Worm (Caenorhabditis elegans): ENCODE results near the gene F21C10.1.

- TF ChIP-seq mab-5 (tag; optimal IDR thresholded peaks at IDR 0.05) (no peak), unc-120 (tag; optimal IDR thresholded peaks at IDR 0.05; ENCODE audit: poor library complexity, severe bottlenecking) (no peak), ces-1 (GFP tag; optimal IDR thresholded peaks at IDR 0.05) (no peak), M03D4.4 (tag; optimal IDR thresholded peaks at IDR 0.05) (no peak), lsy-2 (tag; optimal IDR thresholded peaks at IDR 0.05) (no peak), elt-3 (tag; optimal IDR thresholded peaks at IDR 0.05) (no peak), snpc-4 (tag; optimal IDR thresholded peaks at IDR 0.05) (no peak), mep-1 (tag; optimal IDR thresholded peaks at IDR 0.05) (no peak), lin-13 (tag; optimal IDR thresholded peaks at IDR 0.05) (no peak), pha-4 (tag; optimal IDR thresholded peaks at IDR 0.05) (no peak), unc-62 (GFP tag; optimal IDR thresholded peaks at IDR 0.05) (no peak), bed-3 (GFP tag; optimal IDR thresholded peaks at IDR 0.05) (no peak), nhr-12 (tag; optimal IDR thresholded peaks at IDR 0.05) (no peak)
Observed at ce11 chrV:9084252-9084651, 47.9 kb upstream of the F21C10.1 start.
